Worm (Caenorhabditis elegans): ENCODE results near the gene F53E10.6.

ce11 chrV:2601817-2602216 is 1.0 kb downstream of the F53E10.6 start:
- TF ChIP-seq ama-1 (optimal IDR thresholded peaks at IDR 0.05) = no peak
- no peak for TF ChIP-seq egl-27 (tag; optimal IDR thresholded peaks at IDR 0.05)
- TF ChIP-seq ZK337.2 (GFP tag; IDR thresholded peaks at IDR 0.05) = no peak
- TF ChIP-seq nhr-11 (tag; optimal IDR thresholded peaks at IDR 0.05) = no peak
- TF ChIP-seq ztf-11 (tag; optimal IDR thresholded peaks at IDR 0.05) = no peak
- no peak for TF ChIP-seq unc-39 (tag; optimal IDR thresholded peaks at IDR 0.05)
- no peak for TF ChIP-seq lin-13 (GFP tag; optimal IDR thresholded peaks at IDR 0.05)
- no peak for TF ChIP-seq fos-1 (tag; optimal IDR thresholded peaks at IDR 0.05)
- TF ChIP-seq nhr-25 (tag; optimal IDR thresholded peaks at IDR 0.05; ENCODE audit: borderline replicate concordance, insufficient read depth) = no peak
- TF ChIP-seq set-16 (GFP tag; IDR thresholded peaks at IDR 0.05) = no peak
